Fruit fly (Drosophila melanogaster) whole organism, prepupa: ENCODE results near the gene SKIP.

ENCODE experiments used
- Blimp-1 ChIP-seq: fragments of 200-800 bp; sonication (Bioruptor generic); optimal IDR thresholded peaks from 3 replicates; lab custom pipeline; 2017; ENCODE audit warnings: missing biosample characterization, missing genetic modification characterization, mild to moderate bottlenecking, moderate library complexity, missing genetic modification reagents
- CG6854 ChIP-seq: fragments of 200-800 bp; sonication (Bioruptor generic); optimal IDR thresholded peaks from 2 replicates; lab custom pipeline; 2017; ENCODE audit warnings: missing biosample characterization, mild to moderate bottlenecking, missing genetic modification characterization
- ss ChIP-seq, 2 experiments: fragments of 200-800 bp; sonication (Bioruptor generic); optimal IDR thresholded peaks; 2 replicates in 1 of 2; 3 replicates in 1 of 2; lab custom pipeline; 2017 to 2018; ENCODE audit warnings: mild to moderate bottlenecking in 2 of 2, missing biosample characterization in 2 of 2, missing genetic modification characterization in 2 of 2, moderate library complexity in 1 of 2

DNA sequence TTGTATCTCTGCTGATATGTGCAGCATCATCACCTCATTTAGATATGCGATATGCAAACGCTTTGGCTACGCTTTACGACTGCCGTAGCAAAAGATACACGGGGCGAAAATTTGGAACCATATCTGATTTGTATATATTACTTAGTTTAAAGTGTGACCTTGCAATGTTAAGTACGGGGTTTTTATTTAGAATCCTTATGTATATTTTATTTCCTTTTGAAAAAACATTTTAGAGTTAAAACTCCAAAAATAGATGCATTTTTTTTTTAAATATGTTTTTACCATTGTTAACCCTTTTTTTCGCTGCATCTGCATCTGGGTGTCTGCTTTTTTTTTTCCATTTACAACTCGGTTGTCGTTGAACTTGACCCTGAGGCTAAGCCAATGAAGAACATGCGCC is 50.4 kb downstream of the SKIP start:
- TF ChIP-seq CG6854 (GFP tag; lab: Kevin White, UChicago), result no peak
- no peak for TF ChIP-seq Blimp-1 (GFP tag; lab: Kevin White, UChicago)
- TF ChIP-seq ss (GFP tag; optimal IDR thresholded peaks at IDR 0.05; lab: Kevin White, UChicago), result peak; percentile 53 to 68
